Worm (Caenorhabditis elegans) whole organism, L4/young adult: Measurements from ENCODE around the gene fbxa-65.

Source experiments
- W03F9.2 ChIP-seq: fragments of 150-350 bp; optimal IDR thresholded peaks from 2 replicates; lab custom pipeline; 2014; ENCODE audit warnings: missing biosample characterization, missing genetic modification characterization
- dao-5 ChIP-seq: sonication (generic microtip); optimal IDR thresholded peaks from 2 replicates; lab custom pipeline; 2016; ENCODE audit warnings: missing genotype, missing genetic modification characterization, moderate library complexity, missing compliant biosample characterization
- him-1 ChIP-seq: sonication (generic microtip); optimal IDR thresholded peaks from 2 replicates; lab custom pipeline; 2016; ENCODE audit warnings: missing genotype, missing genetic modification reagents, missing genetic modification characterization, missing compliant biosample characterization

DNA sequence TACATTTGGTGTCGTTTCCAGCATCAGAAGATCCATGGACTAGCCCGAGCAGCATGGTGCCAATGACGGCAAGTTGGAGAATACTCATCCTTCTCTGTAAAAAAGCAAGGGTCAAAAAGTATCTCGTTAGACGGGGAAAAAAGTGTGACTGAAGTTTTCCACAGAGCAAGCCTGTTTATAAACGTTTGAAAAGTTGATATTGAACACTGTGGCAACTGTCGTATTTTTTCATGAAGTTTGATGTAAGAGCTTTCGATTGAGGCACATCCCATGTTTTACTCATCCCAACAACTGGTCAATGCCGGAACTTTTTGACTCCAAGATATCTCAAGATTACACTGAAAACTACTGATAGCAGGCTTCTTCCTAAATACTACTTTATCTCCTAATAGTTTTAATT lies 27.3 kb downstream of the fbxa-65 start, which contains the start of gene F35F10.13:
- TF ChIP-seq dao-5 (tag; lab: Kevin White, UChicago) = no peak
- no peak for TF ChIP-seq him-1 (tag; lab: Kevin White, UChicago)
- TF ChIP-seq W03F9.2 (tag; lab: Kevin White, UChicago) = no peak
